Fruit fly (Drosophila melanogaster) whole organism, embryonic: ENCODE measurements around the gene St2.

ENCODE experiments used
- ATbp ChIP-seq: fragments of 200-800 bp; sonication (Bioruptor generic); optimal IDR thresholded peaks from 2 replicates; lab custom pipeline; 2017; ENCODE audit warnings: missing biosample characterization, mild to moderate bottlenecking, missing genetic modification characterization, missing genetic modification reagents
- Atf3 ChIP-seq: fragments of 200-800 bp; sonication (Bioruptor generic); optimal IDR thresholded peaks from 3 replicates; lab custom pipeline; 2016; ENCODE audit warnings: missing biosample characterization, missing genetic modification characterization
- Atf6 ChIP-seq: fragments of 200-800 bp; sonication (Bioruptor generic); IDR thresholded peaks from 2 replicates; pipeline ENCODE4 v1.3.6; 2022; ENCODE audit warnings: missing biosample characterization, missing genetic modification characterization
- CG10654 ChIP-seq: fragments of 200-800 bp; sonication (Bioruptor generic); optimal IDR thresholded peaks from 2 replicates; lab custom pipeline; 2016; ENCODE audit warnings: missing biosample characterization, missing genetic modification characterization
- CG11456 ChIP-seq: fragments of 200-800 bp; sonication (Bioruptor generic); IDR thresholded peaks from 3 replicates; pipeline ENCODE4 v1.3.6; 2022; ENCODE audit warnings: missing biosample characterization, missing genetic modification characterization
- CG13624 ChIP-seq: fragments of 200-800 bp; sonication (Bioruptor generic); optimal IDR thresholded peaks from 2 replicates; lab custom pipeline; 2016; ENCODE audit warnings: missing biosample characterization, missing genetic modification characterization
- CG13894 ChIP-seq: fragments of 200-800 bp; sonication (Bioruptor generic); optimal IDR thresholded peaks from 3 replicates; lab custom pipeline; 2018; ENCODE audit warnings: missing biosample characterization, mild to moderate bottlenecking, missing genetic modification characterization, moderate library complexity
- CG17612 ChIP-seq: fragments of 200-800 bp; sonication (Bioruptor generic); IDR thresholded peaks from 2 replicates; pipeline ENCODE4 v1.3.6; 2022; ENCODE audit warnings: missing biosample characterization, missing genetic modification characterization
- CG2712 ChIP-seq: fragments of 200-800 bp; optimal IDR thresholded peaks from 3 replicates; lab custom pipeline; 2019; ENCODE audit warnings: missing biosample characterization, mild to moderate bottlenecking, missing genetic modification characterization, moderate library complexity
- CG31224 ChIP-seq: fragments of 200-800 bp; sonication (Bioruptor generic); IDR thresholded peaks from 2 replicates; pipeline ENCODE4 v1.3.6; 2022; ENCODE audit warnings: missing biosample characterization, missing genetic modification characterization
- CG3163 ChIP-seq: fragments of 200-800 bp; sonication (Bioruptor generic); optimal IDR thresholded peaks from 3 replicates; lab custom pipeline; 2016; ENCODE audit warnings: missing biosample characterization, missing genetic modification characterization
- CG34224 ChIP-seq: fragments of 200-800 bp; sonication (Bioruptor generic); IDR thresholded peaks from 3 replicates; pipeline ENCODE4 v1.3.6; 2022; ENCODE audit warnings: missing biosample characterization, missing genetic modification characterization; ENCODE audit not compliant: partially characterized antibody
- CG7928 ChIP-seq: fragments of 200-800 bp; sonication (Bioruptor generic); optimal IDR thresholded peaks from 2 replicates; lab custom pipeline; 2017; ENCODE audit warnings: missing biosample characterization, mild to moderate bottlenecking, missing genetic modification characterization
- CG8290 ChIP-seq, 3 experiments: fragments of 200-800 bp; sonication (Bioruptor generic); optimal IDR thresholded peaks; 2 replicates each; lab custom pipeline; 2016 to 2019; ENCODE audit warnings: missing biosample characterization in 3 of 3, missing genetic modification characterization in 3 of 3, mild to moderate bottlenecking in 2 of 3, moderate library complexity in 1 of 3
- CG9727 ChIP-seq: fragments of 200-800 bp; sonication (Bioruptor generic); optimal IDR thresholded peaks from 3 replicates; lab custom pipeline; 2017; ENCODE audit warnings: missing biosample characterization, mild to moderate bottlenecking, missing genetic modification characterization
- CG9797 ChIP-seq: fragments of 200-800 bp; sonication (Bioruptor generic); optimal IDR thresholded peaks from 3 replicates; lab custom pipeline; 2018; ENCODE audit warnings: missing biosample characterization, mild to moderate bottlenecking, missing genetic modification characterization
- CrebB ChIP-seq: fragments of 200-800 bp; sonication (Bioruptor generic); optimal IDR thresholded peaks from 3 replicates; lab custom pipeline; 2018; ENCODE audit warnings: missing biosample characterization, mild to moderate bottlenecking, missing genetic modification characterization
- D19B ChIP-seq: fragments of 200-800 bp; sonication (Bioruptor generic); optimal IDR thresholded peaks from 2 replicates; lab custom pipeline; 2017; ENCODE audit warnings: missing biosample characterization, mild to moderate bottlenecking, missing genetic modification characterization
- Dad ChIP-seq: fragments of 200-800 bp; sonication (Bioruptor generic); optimal IDR thresholded peaks from 3 replicates; lab custom pipeline; 2016; ENCODE audit warnings: missing biosample characterization, missing genetic modification characterization
- Deaf1 ChIP-seq: fragments of 200-800 bp; optimal IDR thresholded peaks from 3 replicates; lab custom pipeline; 2019; ENCODE audit warnings: missing biosample characterization, mild to moderate bottlenecking, missing genetic modification characterization, moderate library complexity
- Dip3 ChIP-seq: fragments of 200-800 bp; sonication (Bioruptor generic); optimal IDR thresholded peaks from 3 replicates; lab custom pipeline; 2016; ENCODE audit warnings: missing biosample characterization, missing genetic modification characterization
- Dp ChIP-seq: fragments of 200-800 bp; sonication (Bioruptor generic); optimal IDR thresholded peaks from 2 replicates; lab custom pipeline; 2018; ENCODE audit warnings: missing biosample characterization, mild to moderate bottlenecking, missing genetic modification characterization, moderate library complexity
- Ets65A ChIP-seq: fragments of 200-800 bp; sonication (Bioruptor generic); peaks from one replicate; lab custom pipeline; 2016; ENCODE audit warnings: missing biosample characterization, missing genetic modification characterization
- GATAe ChIP-seq: fragments of 200-800 bp; sonication (Bioruptor generic); conservative IDR thresholded peaks from 2 replicates; pipeline ENCODE4 v1.3.6; 2022; ENCODE audit warnings: missing biosample characterization, missing genetic modification characterization
- Hmx ChIP-seq: fragments of 200-800 bp; sonication (Bioruptor generic); optimal IDR thresholded peaks from 2 replicates; lab custom pipeline; 2016; ENCODE audit warnings: missing biosample characterization, missing genetic modification characterization
- Hr51 ChIP-seq, 2 experiments: fragments of 200-800 bp; sonication (Bioruptor generic); optimal IDR thresholded peaks; 2 replicates in 1 of 2; 3 replicates in 1 of 2; lab custom pipeline; 2016 to 2018; ENCODE audit warnings: missing biosample characterization in 2 of 2, missing genetic modification characterization in 2 of 2, mild to moderate bottlenecking in 1 of 2, moderate library complexity in 1 of 2
- Jarid2 ChIP-seq: fragments of 200-800 bp; sonication (Bioruptor generic); optimal IDR thresholded peaks from 3 replicates; lab custom pipeline; 2017; ENCODE audit warnings: mild to moderate bottlenecking, missing biosample characterization, missing genetic modification reagents, missing genetic modification characterization
- MTF-1 ChIP-seq: fragments of 200-800 bp; sonication (Bioruptor generic); optimal IDR thresholded peaks from 2 replicates; lab custom pipeline; 2018; ENCODE audit warnings: missing biosample characterization, mild to moderate bottlenecking, missing genetic modification characterization, borderline replicate concordance
- NC2α ChIP-seq: fragments of 200-800 bp; sonication (Bioruptor generic); optimal IDR thresholded peaks from 2 replicates; lab custom pipeline; 2016; ENCODE audit warnings: missing biosample characterization, missing genetic modification characterization
- NfI ChIP-seq: fragments of 200-800 bp; sonication (Bioruptor generic); optimal IDR thresholded peaks from 3 replicates; lab custom pipeline; 2018; ENCODE audit warnings: missing biosample characterization, mild to moderate bottlenecking, missing genetic modification characterization, moderate library complexity
- Opbp ChIP-seq: fragments of 200-800 bp; sonication (Bioruptor generic); IDR thresholded peaks from 3 replicates; pipeline ENCODE4 v1.3.6; 2022; ENCODE audit warnings: missing biosample characterization, missing genetic modification characterization; ENCODE audit not compliant: partially characterized antibody
- Sox100B ChIP-seq: fragments of 200-800 bp; sonication (Bioruptor generic); optimal IDR thresholded peaks from 3 replicates; lab custom pipeline; 2018; ENCODE audit warnings: missing biosample characterization, mild to moderate bottlenecking, missing genetic modification characterization
- al ChIP-seq: fragments of 200-800 bp; sonication (Bioruptor generic); IDR thresholded peaks from 2 replicates; pipeline ENCODE4 v1.3.6; 2022; ENCODE audit warnings: missing biosample characterization, missing genetic modification characterization
- ato ChIP-seq: fragments of 200-800 bp; sonication (Bioruptor generic); IDR thresholded peaks from 2 replicates; pipeline ENCODE4 v1.3.6; 2022; ENCODE audit warnings: missing biosample characterization, missing genetic modification characterization; ENCODE audit not compliant: partially characterized antibody
- br ChIP-seq: fragments of >200 bp; optimal IDR thresholded peaks from 2 replicates; lab custom pipeline; 2017
- crol ChIP-seq: fragments of 200-800 bp; sonication (Bioruptor generic); IDR thresholded peaks from 2 replicates; pipeline ENCODE4 v1.3.6; 2022; ENCODE audit warnings: missing biosample characterization, missing genetic modification characterization
- dan ChIP-seq: fragments of 200-800 bp; sonication (Bioruptor generic); IDR thresholded peaks from 2 replicates; pipeline ENCODE4 v1.3.6; 2022; ENCODE audit warnings: missing biosample characterization, missing genetic modification characterization
- dati ChIP-seq: fragments of 200-800 bp; sonication (Bioruptor generic); IDR thresholded peaks from 2 replicates; pipeline ENCODE4 v1.3.6; 2022; ENCODE audit warnings: missing biosample characterization, missing genetic modification characterization
- dmrt99B ChIP-seq: fragments of 200-800 bp; sonication (Bioruptor generic); optimal IDR thresholded peaks from 2 replicates; lab custom pipeline; 2018; ENCODE audit warnings: missing biosample characterization, mild to moderate bottlenecking, missing genetic modification characterization, moderate library complexity
- dpn ChIP-seq, 2 experiments: fragments of 200-800 bp; sonication (Bioruptor generic); optimal IDR thresholded peaks; 3 replicates each; lab custom pipeline; 2016; ENCODE audit warnings: missing biosample characterization in 2 of 2, missing genetic modification characterization in 2 of 2
- emc ChIP-seq: fragments of 200-800 bp; sonication (Bioruptor generic); optimal IDR thresholded peaks from 2 replicates; lab custom pipeline; 2016; ENCODE audit warnings: missing biosample characterization, missing genetic modification characterization
- ems ChIP-seq: fragments of 200-800 bp; sonication (Bioruptor generic); optimal IDR thresholded peaks from 3 replicates; lab custom pipeline; 2016; ENCODE audit warnings: missing biosample characterization, missing genetic modification characterization
- psq ChIP-seq: fragments of 200-800 bp; sonication (Bioruptor generic); optimal IDR thresholded peaks from 2 replicates; lab custom pipeline; 2017; ENCODE audit warnings: missing biosample characterization, missing genetic modification characterization
- sc ChIP-seq, 3 experiments: fragments of >200 bp in 2 of 3; fragments of 200-800 bp in 1 of 3; sonication (Bioruptor generic) in 1 of 3; optimal IDR thresholded peaks; 2 replicates in 2 of 3; 3 replicates in 1 of 3; lab custom pipeline; 2017; ENCODE audit warnings: mild to moderate bottlenecking in 1 of 3, missing biosample characterization in 1 of 3, missing genetic modification characterization in 1 of 3, missing genetic modification reagents in 1 of 3
- sima ChIP-seq: fragments of 200-800 bp; sonication (Bioruptor generic); optimal IDR thresholded peaks from 2 replicates; lab custom pipeline; 2016; ENCODE audit warnings: missing biosample characterization, missing genetic modification characterization
- slou ChIP-seq: fragments of 200-800 bp; sonication (Bioruptor generic); optimal IDR thresholded peaks from 3 replicates; lab custom pipeline; 2016; ENCODE audit warnings: missing biosample characterization, missing genetic modification characterization
- wek ChIP-seq: fragments of 200-800 bp; sonication (Bioruptor generic); optimal IDR thresholded peaks from 3 replicates; lab custom pipeline; 2018; ENCODE audit warnings: missing biosample characterization, mild to moderate bottlenecking, missing genetic modification characterization, moderate library complexity
- wor ChIP-seq: fragments of 200-800 bp; sonication (Bioruptor generic); IDR thresholded peaks from 2 replicates; pipeline ENCODE4 v1.3.6; 2022; ENCODE audit warnings: missing biosample characterization, missing genetic modification characterization
- zen2 ChIP-seq: fragments of 200-800 bp; sonication (Bioruptor generic); IDR thresholded peaks from 3 replicates; pipeline ENCODE4 v1.3.6; 2022; ENCODE audit warnings: missing biosample characterization, missing genetic modification characterization; ENCODE audit not compliant: partially characterized antibody
- zfh1 ChIP-seq: fragments of 200-800 bp; sonication (Bioruptor generic); IDR thresholded peaks from 3 replicates; pipeline ENCODE4 v1.3.6; 2022; ENCODE audit warnings: missing biosample characterization, missing genetic modification characterization

St2 gene

dm6 chr3R:9239941-9240400 lies 11.7 kb upstream of the St2 start (continued):
- TF ChIP-seq br (no peak), crol (no peak), sima (GFP tag; lab: Kevin White, UChicago) (no peak), CG10654 (no peak), ato (GFP tag; lab: Robert Waterston, UW) (peak; percentile 87), NC2α (no peak), wor (GFP tag; lab: Robert Waterston, UW) (no peak), zen2 (peak; percentile 78; the same call in 2 of the 3 replicates), CG13894 (tag; lab: Kevin White, UChicago) (no peak), emc (GFP tag; lab: Kevin White, UChicago) (no peak), Ets65A (GFP tag; lab: Kevin White, UChicago) (no peak), MTF-1 (GFP tag; lab: Kevin White, UChicago) (no peak), ATbp (GFP tag; lab: Kevin White, UChicago) (no peak), CG34224 (peak; percentile 85; the same call in 2 of the 3 replicates), wek (no peak), Dad (GFP tag; lab: Kevin White, UChicago) (no peak), CG2712 (peak; percentile 46), CG9797 (peak; percentile 22), dpn (GFP tag; optimal IDR thresholded peaks at IDR 0.05; lab: Kevin White, UChicago) (peak in 1 of 2 experiments; percentile 6), Sox100B (no peak), Jarid2 (GFP tag; lab: Kevin White, UChicago) (no peak), CG8290 (GFP tag; optimal IDR thresholded peaks at IDR 0.05; lab: Kevin White, UChicago) (no peak), CG8290 (tag; optimal IDR thresholded peaks at IDR 0.05; lab: Kevin White, UChicago) (no peak), CG11456 (GFP tag; lab: Robert Waterston, UW) (no peak), NfI (GFP tag; lab: Kevin White, UChicago) (peak; percentile 12), Dp (GFP tag; lab: Kevin White, UChicago) (peak; percentile 80), D19B (GFP tag; lab: Kevin White, UChicago) (no peak), sc (optimal IDR thresholded peaks at IDR 0.05; lab: Kevin White, UChicago) (no peak), sc (GFP tag; optimal IDR thresholded peaks at IDR 0.05; lab: Kevin White, UChicago) (no peak), psq (GFP tag; lab: Kevin White, UChicago) (no peak), Deaf1 (tag; lab: Kevin White, UChicago) (peak; percentile 56), CG3163 (GFP tag; lab: Kevin White, UChicago) (no peak), GATAe (GFP tag; lab: Robert Waterston, UW) (no peak), Hr51 (GFP tag; optimal IDR thresholded peaks at IDR 0.05; lab: Kevin White, UChicago) (peak in 1 of 2 experiments; percentile 14), al (GFP tag; lab: Robert Waterston, UW) (no peak), CG31224 (GFP tag; lab: Robert Waterston, UW) (no peak), Atf3 (GFP tag; lab: Kevin White, UChicago) (no peak), CrebB (tag; lab: Kevin White, UChicago) (no peak), Hmx (GFP tag; lab: Kevin White, UChicago) (no peak), dan (GFP tag; lab: Robert Waterston, UW) (no peak), Atf6 (GFP tag; lab: Robert Waterston, UW) (0 out of 2 replicates have a peak, but pooled peaks have one; percentile 1), CG9727 (peak; percentile 16), CG17612 (GFP tag; lab: Robert Waterston, UW) (no peak), CG7928 (GFP tag; lab: Kevin White, UChicago) (no peak), ems (no peak), CG13624 (peak; percentile 15), Dip3 (GFP tag; lab: Kevin White, UChicago) (no peak), slou (GFP tag; lab: Kevin White, UChicago) (no peak), zfh1 (GFP tag; lab: Robert Waterston, UW) (no peak), dati (GFP tag; lab: Robert Waterston, UW) (no peak), dmrt99B (no peak), Opbp (GFP tag; lab: Robert Waterston, UW) (peak; percentile 78)
